ENCODE assay signal across 4 fruit fly cellular contexts in genomic region chr2L:10260750-10261493, dm6.
TF ChIP-seq lines count a peak whose summit lies in the region.

Gene Pten (minus strand): TSS chr2L:10261049.

TF ChIP-seq in whole organism, adult, 20 proteins besides CTCF, POLR2A, EP300 and RAD21 (continued from another document):
- peak; percentile 46 for TF ChIP-seq bab1 (GFP tag; optimal IDR thresholded peaks at IDR 0.05; lab: Kevin White, UChicago)
- no peak for TF ChIP-seq CG5204 (GFP tag; optimal IDR thresholded peaks at IDR 0.05; lab: Kevin White, UChicago)

TF ChIP-seq in whole organism, embryonic, 481 proteins besides CTCF, POLR2A, EP300 and RAD21 (continued from another document and continues in another):
- TF ChIP-seq btn (GFP tag; optimal IDR thresholded peaks at IDR 0.05; lab: Kevin White, UChicago) (peak; percentile 23), pho (GFP tag; optimal IDR thresholded peaks at IDR 0.05; lab: Kevin White, UChicago) (peak; percentile 64), Dp (GFP tag; optimal IDR thresholded peaks at IDR 0.05; lab: Kevin White, UChicago) (peak; percentile 28), CG9932 (GFP tag; IDR thresholded peaks at IDR 0.05; lab: Robert Waterston, UW) (no peak), mam (GFP tag; optimal IDR thresholded peaks at IDR 0.05; lab: Kevin White, UChicago) (peak; percentile 74), CG9797 (GFP tag; optimal IDR thresholded peaks at IDR 0.05; lab: Kevin White, UChicago) (no peak), E2f1 (GFP tag; IDR thresholded peaks at IDR 0.05; lab: Robert Waterston, UW) (no peak), tio (GFP tag; optimal IDR thresholded peaks at IDR 0.05; lab: Kevin White, UChicago) (no peak), bigmax (GFP tag; optimal IDR thresholded peaks at IDR 0.05; lab: Kevin White, UChicago) (no peak), CG10462 (GFP tag; optimal IDR thresholded peaks at IDR 0.05; lab: Kevin White, UChicago) (peak; percentile 60), CoRest (tag; optimal IDR thresholded peaks at IDR 0.05; lab: Kevin White, UChicago) (peak; percentile 76), sna (GFP tag; IDR thresholded peaks at IDR 0.05; lab: Robert Waterston, UW; ENCODE audit: partially characterized antibody) (peak; percentile 79; the same call in 1 of the 2 replicates), CG3407 (GFP tag; optimal IDR thresholded peaks at IDR 0.05; lab: Kevin White, UChicago) (no peak), Nf-YB (GFP tag; optimal IDR thresholded peaks at IDR 0.05; lab: Kevin White, UChicago) (no peak), sima (GFP tag; optimal IDR thresholded peaks at IDR 0.05; lab: Kevin White, UChicago) (peak; percentile 28), cg (GFP tag; optimal IDR thresholded peaks at IDR 0.05; lab: Kevin White, UChicago) (peak; percentile 56), scrt (GFP tag; optimal IDR thresholded peaks at IDR 0.05; lab: Kevin White, UChicago) (peak; percentile 80), Hr39 (optimal IDR thresholded peaks at IDR 0.05; lab: Kevin White, UChicago) (no peak), D19B (GFP tag; optimal IDR thresholded peaks at IDR 0.05; lab: Kevin White, UChicago) (peak; percentile 50), CG30403 (GFP tag; optimal IDR thresholded peaks at IDR 0.05; lab: Kevin White, UChicago) (peak; percentile 79), CG13894 (tag; optimal IDR thresholded peaks at IDR 0.05; lab: Kevin White, UChicago) (no peak), CG2678 (tag; optimal IDR thresholded peaks at IDR 0.05; lab: Kevin White, UChicago) (no peak), Oli (tag; optimal IDR thresholded peaks at IDR 0.05; lab: Kevin White, UChicago) (no peak), CG18764 (GFP tag; optimal IDR thresholded peaks at IDR 0.05; lab: Kevin White, UChicago) (peak; percentile 100), her (GFP tag; optimal IDR thresholded peaks at IDR 0.05; lab: Kevin White, UChicago) (no peak), CG42726 (GFP tag; IDR thresholded peaks at IDR 0.05; lab: Robert Waterston, UW; ENCODE audit: partially characterized antibody) (peak; percentile 82; the same call in 1 of the 2 replicates), hth (optimal IDR thresholded peaks at IDR 0.05; lab: Kevin White, UChicago) (no peak), Xbp1 (GFP tag; optimal IDR thresholded peaks at IDR 0.05; lab: Kevin White, UChicago) (peak; percentile 56), CG10565 (GFP tag; optimal IDR thresholded peaks at IDR 0.05; lab: Kevin White, UChicago) (peak; percentile 69), chn (GFP tag; optimal IDR thresholded peaks at IDR 0.05; lab: Kevin White, UChicago) (peak; percentile 73), CG1233 (GFP tag; optimal IDR thresholded peaks at IDR 0.05; lab: Kevin White, UChicago) (peak; percentile 68), z (GFP tag; IDR thresholded peaks at IDR 0.05; lab: Robert Waterston, UW) (no peak), CG17612 (GFP tag; IDR thresholded peaks at IDR 0.05; lab: Robert Waterston, UW) (no peak), H2.0 (GFP tag; IDR thresholded peaks at IDR 0.05; lab: Robert Waterston, UW) (no peak; the same call in 1 of the 2 replicates), kni (GFP tag; optimal IDR thresholded peaks at IDR 0.05; lab: Kevin White, UChicago) (no peak), Sry-δ (GFP tag; optimal IDR thresholded peaks at IDR 0.05; lab: Kevin White, UChicago) (peak; percentile 79), jigr1 (GFP tag; IDR thresholded peaks at IDR 0.05; lab: Robert Waterston, UW) (peak; percentile 88; the same call in 1 of the 3 replicates), CG13296 (GFP tag; optimal IDR thresholded peaks at IDR 0.05; lab: Kevin White, UChicago) (peak; percentile 51), CG9437 (GFP tag; optimal IDR thresholded peaks at IDR 0.05; lab: Kevin White, UChicago) (peak; percentile 25), CG11398 (GFP tag; optimal IDR thresholded peaks at IDR 0.05; lab: Kevin White, UChicago) (peak; percentile 49), HmgZ (tag; optimal IDR thresholded peaks at IDR 0.05; lab: Kevin White, UChicago) (peak; percentile 57), Atf6 (GFP tag; IDR thresholded peaks at IDR 0.05; lab: Robert Waterston, UW) (peak; percentile 70), Bdp1 (GFP tag; optimal IDR thresholded peaks at IDR 0.05; lab: Kevin White, UChicago) (no peak)

TF ChIP-seq in whole organism, prepupa, 60 proteins besides CTCF, POLR2A, EP300 and RAD21 (continued from another document):
- no peak for TF ChIP-seq CG3919 (GFP tag; optimal IDR thresholded peaks at IDR 0.05; lab: Kevin White, UChicago)
- no peak for TF ChIP-seq achi (GFP tag; optimal IDR thresholded peaks at IDR 0.05; lab: Kevin White, UChicago)
- no peak for TF ChIP-seq CG1621 (tag; optimal IDR thresholded peaks at IDR 0.05; lab: Kevin White, UChicago)
- TF ChIP-seq CG11902 (GFP tag; optimal IDR thresholded peaks at IDR 0.05; lab: Kevin White, UChicago), result peak; percentile 33
- TF ChIP-seq dac (GFP tag; optimal IDR thresholded peaks at IDR 0.05; lab: Kevin White, UChicago), result no peak
- TF ChIP-seq CG6163 (GFP tag; IDR thresholded peaks at IDR 0.05; lab: Robert Waterston, UW), result no peak
- no peak for TF ChIP-seq CG34406 (GFP tag; optimal IDR thresholded peaks at IDR 0.05; lab: Kevin White, UChicago)
- TF ChIP-seq CG3032 (tag; optimal IDR thresholded peaks at IDR 0.05; lab: Kevin White, UChicago), result peak; percentile 61
- TF ChIP-seq CG11294 (GFP tag; IDR thresholded peaks at IDR 0.05; lab: Robert Waterston, UW), result no peak
- TF ChIP-seq CG8632 (GFP tag; optimal IDR thresholded peaks at IDR 0.05; lab: Kevin White, UChicago), result peak; percentile 37
- TF ChIP-seq Met (GFP tag; optimal IDR thresholded peaks at IDR 0.05; lab: Kevin White, UChicago), result peak; percentile 71
- peak in 1 of 2 experiments; percentile 3 for TF ChIP-seq ss (GFP tag; optimal IDR thresholded peaks at IDR 0.05; lab: Kevin White, UChicago)
- peak; percentile 89 for TF ChIP-seq Eip78C (GFP tag; lab: Kevin White, UChicago)
- peak; percentile 62 for TF ChIP-seq OdsH (GFP tag; optimal IDR thresholded peaks at IDR 0.05; lab: Kevin White, UChicago)
- TF ChIP-seq Hr4 (GFP tag; optimal IDR thresholded peaks at IDR 0.05; lab: Kevin White, UChicago), result peak; percentile 80
- no peak for TF ChIP-seq svp (GFP tag; lab: Kevin White, UChicago)
- TF ChIP-seq CG10669 (GFP tag; optimal IDR thresholded peaks at IDR 0.05; lab: Kevin White, UChicago), result no peak
- peak; percentile 42 for TF ChIP-seq Ets21C (GFP tag; optimal IDR thresholded peaks at IDR 0.05; lab: Kevin White, UChicago)
- no peak for TF ChIP-seq pdm3 (GFP tag; optimal IDR thresholded peaks at IDR 0.05; lab: Kevin White, UChicago)
- peak; percentile 48 for TF ChIP-seq CG8319 (GFP tag; optimal IDR thresholded peaks at IDR 0.05; lab: Kevin White, UChicago)
- no peak for TF ChIP-seq CG6808 (GFP tag; optimal IDR thresholded peaks at IDR 0.05; lab: Kevin White, UChicago)
- peak; percentile 68 for TF ChIP-seq topi (GFP tag; optimal IDR thresholded peaks at IDR 0.05; lab: Kevin White, UChicago)
- no peak for TF ChIP-seq CG10631 (GFP tag; optimal IDR thresholded peaks at IDR 0.05; lab: Kevin White, UChicago)
- no peak for TF ChIP-seq CG4318 (GFP tag; optimal IDR thresholded peaks at IDR 0.05; lab: Kevin White, UChicago)
- TF ChIP-seq fd85E (GFP tag; optimal IDR thresholded peaks at IDR 0.05; lab: Kevin White, UChicago), result no peak
- TF ChIP-seq CG6854 (GFP tag; optimal IDR thresholded peaks at IDR 0.05; lab: Kevin White, UChicago), result peak; percentile 25
- TF ChIP-seq net (GFP tag; optimal IDR thresholded peaks at IDR 0.05; lab: Kevin White, UChicago), result no peak
- TF ChIP-seq lz (GFP tag; optimal IDR thresholded peaks at IDR 0.05; lab: Kevin White, UChicago), result peak; percentile 69
- TF ChIP-seq CG7368 (GFP tag; optimal IDR thresholded peaks at IDR 0.05; lab: Kevin White, UChicago), result no peak
- TF ChIP-seq Hr38 (GFP tag; optimal IDR thresholded peaks at IDR 0.05; lab: Kevin White, UChicago), result no peak
- TF ChIP-seq acj6 (GFP tag; optimal IDR thresholded peaks at IDR 0.05; lab: Kevin White, UChicago), result peak; percentile 50

TF ChIP-seq in whole organism, wandering third instar larva, 38 proteins besides CTCF, POLR2A, EP300 and RAD21 (continued from another document):
- no peak for TF ChIP-seq usp (GFP tag; optimal IDR thresholded peaks at IDR 0.05; lab: Kevin White, UChicago)
- no peak for TF ChIP-seq sage (GFP tag; optimal IDR thresholded peaks at IDR 0.05; lab: Kevin White, UChicago)
- TF ChIP-seq dmrt93B (GFP tag; optimal IDR thresholded peaks at IDR 0.05; lab: Kevin White, UChicago), result no peak
- TF ChIP-seq Hr78 (GFP tag; optimal IDR thresholded peaks at IDR 0.05; lab: Kevin White, UChicago), result no peak
- no peak for TF ChIP-seq jim (GFP tag; optimal IDR thresholded peaks at IDR 0.05; lab: Kevin White, UChicago)
- no peak for TF ChIP-seq rgr (GFP tag; optimal IDR thresholded peaks at IDR 0.05; lab: Kevin White, UChicago)
- no peak for TF ChIP-seq GATAd (GFP tag; optimal IDR thresholded peaks at IDR 0.05; lab: Kevin White, UChicago)
- no peak for TF ChIP-seq pan (optimal IDR thresholded peaks at IDR 0.05; lab: Kevin White, UChicago)
- peak; percentile 30 for TF ChIP-seq ey (GFP tag; optimal IDR thresholded peaks at IDR 0.05; lab: Kevin White, UChicago)
- no peak for TF ChIP-seq br (GFP tag; optimal IDR thresholded peaks at IDR 0.05; lab: Kevin White, UChicago)
- peak; percentile 65 for TF ChIP-seq Hr83 (GFP tag; optimal IDR thresholded peaks at IDR 0.05; lab: Kevin White, UChicago; ENCODE audit: poor library complexity, severe bottlenecking)
- TF ChIP-seq Jra (GFP tag; optimal IDR thresholded peaks at IDR 0.05; lab: Kevin White, UChicago), result peak; percentile 41
